Fruit fly (Drosophila melanogaster): ENCODE results near the gene Pura.

The Pura gene

DNA sequence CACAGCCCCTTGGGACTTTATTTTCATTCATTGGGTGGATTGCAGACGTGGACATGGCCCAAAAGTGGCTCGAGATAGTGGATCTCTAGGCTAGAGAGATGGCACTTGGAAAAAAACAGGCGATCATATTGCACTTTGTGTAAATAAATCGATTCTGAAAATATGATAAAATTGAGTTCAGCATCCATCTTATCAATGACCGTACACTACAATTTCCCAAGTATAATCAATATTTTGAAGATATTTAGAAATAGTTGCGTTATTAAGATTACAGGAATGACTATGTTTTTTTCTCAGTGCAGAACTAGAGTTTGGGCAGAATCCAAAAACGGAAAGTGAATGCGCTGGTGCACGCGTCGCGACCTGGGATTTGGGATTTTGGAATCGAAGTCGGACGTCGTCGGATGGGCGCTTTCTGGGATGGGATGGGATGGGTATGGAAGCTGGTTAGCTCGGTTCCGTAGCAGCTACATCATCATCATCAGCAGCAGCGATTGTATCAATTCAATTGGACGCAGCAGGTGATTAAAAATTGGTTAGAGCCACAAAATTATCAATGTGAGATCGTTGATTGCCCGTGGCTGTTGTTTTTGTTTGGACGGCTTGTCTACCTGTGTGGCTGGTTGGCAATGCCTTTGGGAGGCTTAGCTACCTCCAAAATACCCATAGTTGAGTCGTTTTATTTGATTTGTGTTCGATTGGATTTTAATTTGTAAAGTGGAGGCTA lies 42.0 kb downstream of the Pura start (continued):
- TF ChIP-seq CG8944 (GFP tag; optimal IDR thresholded peaks at IDR 0.05) (no peak), Ssrp (tag; optimal IDR thresholded peaks at IDR 0.05) (peak; percentile 49), CG10267 (tag; optimal IDR thresholded peaks at IDR 0.05) (peak; percentile 41), CG18011 (GFP tag; optimal IDR thresholded peaks at IDR 0.05) (no peak), ind (GFP tag; optimal IDR thresholded peaks at IDR 0.05) (peak; percentile 15), CG9437 (GFP tag; optimal IDR thresholded peaks at IDR 0.05) (no peak), mam (GFP tag; optimal IDR thresholded peaks at IDR 0.05) (no peak), pum (GFP tag; optimal IDR thresholded peaks at IDR 0.05) (peak; percentile 37), CG17359 (tag; optimal IDR thresholded peaks at IDR 0.05) (peak; percentile 62), gem (tag; optimal IDR thresholded peaks at IDR 0.05) (peak; percentile 69), kah (GFP tag; optimal IDR thresholded peaks at IDR 0.05) (no peak), zen2 (GFP tag; IDR thresholded peaks at IDR 0.05; ENCODE audit: partially characterized antibody) (no peak), ap (GFP tag; IDR thresholded peaks at IDR 0.05) (0 out of 2 replicates have a peak, but pooled peaks have one; percentile 9), CG10366 (GFP tag; IDR thresholded peaks at IDR 0.05) (no peak), lola (GFP tag; optimal IDR thresholded peaks at IDR 0.05) (peak in 1 of 3 experiments; percentile 50), grau (tag; optimal IDR thresholded peaks at IDR 0.05) (peak; percentile 17), wdn (GFP tag; IDR thresholded peaks at IDR 0.05) (no peak), slp2 (GFP tag; optimal IDR thresholded peaks at IDR 0.05) (peak; percentile 2), Mrtf (GFP tag; IDR thresholded peaks at IDR 0.05) (no peak), zen (tag; optimal IDR thresholded peaks at IDR 0.05) (peak; percentile 8), CG8388 (GFP tag; optimal IDR thresholded peaks at IDR 0.05) (peak; percentile 43), CG12219 (GFP tag; optimal IDR thresholded peaks at IDR 0.05) (no peak), Six4 (GFP tag; optimal IDR thresholded peaks at IDR 0.05) (peak; percentile 46), CoRest (tag; optimal IDR thresholded peaks at IDR 0.05) (peak; percentile 38), CG2678 (tag; optimal IDR thresholded peaks at IDR 0.05) (peak; percentile 55), ssp (GFP tag; IDR thresholded peaks at IDR 0.05) (0 out of 2 replicates have a peak, but pooled peaks have one; percentile 11), gfzf (GFP tag; optimal IDR thresholded peaks at IDR 0.05) (no peak), trem (tag; optimal IDR thresholded peaks at IDR 0.05) (peak; percentile 39), amos (GFP tag; IDR thresholded peaks at IDR 0.05; ENCODE audit: partially characterized antibody) (no peak), CG3726 (GFP tag; IDR thresholded peaks at IDR 0.05) (0 out of 3 replicates have a peak, but pooled peaks have one; percentile 49), CG14050 (GFP tag; IDR thresholded peaks at IDR 0.05) (no peak), CG7357 (GFP tag; IDR thresholded peaks at IDR 0.05) (no peak), org-1 (GFP tag; optimal IDR thresholded peaks at IDR 0.05) (peak; percentile 2), onecut (GFP tag; IDR thresholded peaks at IDR 0.05) (no peak), ttk (GFP tag; IDR thresholded peaks at IDR 0.05) (peak; percentile 48; the same call in 1 of the 2 replicates), Hr51 (GFP tag; optimal IDR thresholded peaks at IDR 0.05) (peak in 1 of 2 experiments; percentile 24), CG7786 (GFP tag; optimal IDR thresholded peaks at IDR 0.05) (no peak), CG32772 (GFP tag; IDR thresholded peaks at IDR 0.05) (peak; percentile 35; the same call in 1 of the 2 replicates), CG12391 (tag; optimal IDR thresholded peaks at IDR 0.05) (peak; percentile 35), kay (GFP tag; optimal IDR thresholded peaks at IDR 0.05) (no peak), Blimp-1 (GFP tag; optimal IDR thresholded peaks at IDR 0.05) (peak; percentile 92), ERR (GFP tag; optimal IDR thresholded peaks at IDR 0.05) (no peak), CG1602 (GFP tag; optimal IDR thresholded peaks at IDR 0.05) (no peak), ab (GFP tag; optimal IDR thresholded peaks at IDR 0.05) (no peak), D (optimal IDR thresholded peaks at IDR 0.05) (no peak), D (GFP tag; optimal IDR thresholded peaks at IDR 0.05) (peak; percentile 44), tin (GFP tag; optimal IDR thresholded peaks at IDR 0.05) (peak; percentile 20), tgo (GFP tag; IDR thresholded peaks at IDR 0.05) (peak; percentile 52; the same call in 2 of the 3 replicates), Pdp1 (GFP tag; optimal IDR thresholded peaks at IDR 0.05) (peak in 1 of 2 experiments; percentile 25)

Data from whole organism, embryonic.